Fruit fly (Drosophila melanogaster) whole organism, embryonic: ENCODE data around the gene CG34427.

Experiments
- ATbp ChIP-seq: fragments of 200-800 bp; sonication (Bioruptor generic); optimal IDR thresholded peaks from 2 replicates; lab custom pipeline; 2017; ENCODE audit warnings: missing biosample characterization, mild to moderate bottlenecking, missing genetic modification characterization, missing genetic modification reagents
- Awh ChIP-seq: fragments of 200-800 bp; sonication (Bioruptor generic); IDR thresholded peaks from 2 replicates; pipeline ENCODE4, ENCODE4 v1.3.6; 2022; ENCODE audit warnings: missing biosample characterization, missing genetic modification characterization
- BEAF-32 ChIP-seq: fragments of 200-800 bp; sonication (Bioruptor generic); optimal IDR thresholded peaks from 3 replicates; lab custom pipeline; 2017; ENCODE audit warnings: missing biosample characterization, missing genetic modification characterization, mild to moderate bottlenecking, moderate library complexity, missing genetic modification reagents
- Bgb ChIP-seq: fragments of 200-800 bp; sonication (Bioruptor generic); IDR thresholded peaks from 2 replicates; pipeline ENCODE4 v1.3.6; 2022; ENCODE audit warnings: missing biosample characterization, missing genetic modification characterization; ENCODE audit not compliant: partially characterized antibody
- C15 ChIP-seq: fragments of 200-800 bp; sonication (Bioruptor generic); IDR thresholded peaks from 3 replicates; pipeline ENCODE4 v1.3.6; 2022; ENCODE audit warnings: missing biosample characterization, missing genetic modification characterization
- CG10462 ChIP-seq: fragments of 200-800 bp; sonication (Bioruptor generic); optimal IDR thresholded peaks from 2 replicates; lab custom pipeline; 2016; ENCODE audit warnings: missing biosample characterization, missing genetic modification characterization
- CG11504 ChIP-seq: fragments of 200-800 bp; sonication (Bioruptor generic); optimal IDR thresholded peaks from 3 replicates; lab custom pipeline; 2019; ENCODE audit warnings: missing biosample characterization, mild to moderate bottlenecking, missing genetic modification characterization, moderate library complexity
- CG14014 ChIP-seq: fragments of 200-800 bp; sonication (Bioruptor generic); IDR thresholded peaks from 2 replicates; pipeline ENCODE4 v1.3.6; 2022; ENCODE audit warnings: missing biosample characterization, missing genetic modification characterization
- CG15601 ChIP-seq: fragments of 200-800 bp; sonication (Bioruptor generic); optimal IDR thresholded peaks from 3 replicates; lab custom pipeline; 2019; ENCODE audit warnings: missing biosample characterization, mild to moderate bottlenecking, missing genetic modification characterization, moderate library complexity
- CG16779 ChIP-seq: fragments of 200-800 bp; sonication (Bioruptor generic); IDR thresholded peaks from 2 replicates; pipeline ENCODE4 v1.3.6; 2022; ENCODE audit warnings: missing biosample characterization, missing genetic modification characterization
- CG16813 ChIP-seq: fragments of 200-800 bp; sonication (Bioruptor generic); IDR thresholded peaks from 3 replicates; pipeline ENCODE4 v1.3.6; 2022; ENCODE audit warnings: missing biosample characterization, missing genetic modification characterization; ENCODE audit not compliant: partially characterized antibody
- CG17802 ChIP-seq: fragments of 200-800 bp; sonication (Bioruptor generic); optimal IDR thresholded peaks from 2 replicates; lab custom pipeline; 2018; ENCODE audit warnings: missing biosample characterization, mild to moderate bottlenecking, missing genetic modification characterization, moderate library complexity
- CG17829 ChIP-seq: fragments of 200-800 bp; optimal IDR thresholded peaks from 2 replicates; lab custom pipeline; 2019; ENCODE audit warnings: missing biosample characterization, mild to moderate bottlenecking, missing genetic modification characterization, moderate library complexity
- CG18011 ChIP-seq: fragments of 200-800 bp; sonication (Bioruptor generic); optimal IDR thresholded peaks from 2 replicates; lab custom pipeline; 2017; ENCODE audit warnings: missing biosample characterization, missing genetic modification characterization, mild to moderate bottlenecking, moderate library complexity, missing genotype
- CG1832 ChIP-seq: fragments of 200-800 bp; sonication (Bioruptor generic); optimal IDR thresholded peaks from 2 replicates; lab custom pipeline; 2017; ENCODE audit warnings: missing biosample characterization, mild to moderate bottlenecking, missing genetic modification characterization, inconsistent platforms
- CG2889 ChIP-seq: fragments of 200-800 bp; sonication (Bioruptor generic); IDR thresholded peaks from 3 replicates; pipeline ENCODE4 v1.3.6; 2022; ENCODE audit warnings: missing biosample characterization, missing genetic modification characterization
- CG4360 ChIP-seq: fragments of 200-800 bp; sonication (Bioruptor generic); IDR thresholded peaks from 2 replicates; pipeline ENCODE4 v1.3.6; 2022; ENCODE audit warnings: missing biosample characterization, missing genetic modification characterization
- CG4617 ChIP-seq: fragments of 200-800 bp; sonication (Bioruptor generic); optimal IDR thresholded peaks from 3 replicates; lab custom pipeline; 2016; ENCODE audit warnings: missing biosample characterization, missing genetic modification characterization, borderline replicate concordance
- CG5245 ChIP-seq: fragments of 200-800 bp; sonication (Bioruptor generic); optimal IDR thresholded peaks from 3 replicates; lab custom pipeline; 2016; ENCODE audit warnings: missing biosample characterization, missing genetic modification characterization
- CG6791 ChIP-seq: fragments of 200-800 bp; sonication (Bioruptor generic); IDR thresholded peaks from 3 replicates; pipeline ENCODE4 v1.3.6; 2022; ENCODE audit warnings: missing biosample characterization, missing genetic modification characterization; ENCODE audit not compliant: partially characterized antibody
- CG7987 ChIP-seq: fragments of 200-800 bp; sonication (Bioruptor generic); optimal IDR thresholded peaks from 2 replicates; lab custom pipeline; 2018; ENCODE audit warnings: missing biosample characterization, mild to moderate bottlenecking, missing genetic modification characterization, moderate library complexity
- CG8478 ChIP-seq: fragments of >200 bp; optimal IDR thresholded peaks from 2 replicates; lab custom pipeline; 2018
- CG8924 ChIP-seq: fragments of 200-800 bp; optimal IDR thresholded peaks from 3 replicates; lab custom pipeline; 2019; ENCODE audit warnings: missing biosample characterization, mild to moderate bottlenecking, missing genetic modification characterization, moderate library complexity
- CTCF ChIP-seq: fragments of 200-800 bp; sonication (Bioruptor generic); optimal IDR thresholded peaks from 2 replicates; lab custom pipeline; 2017; ENCODE audit warnings: missing biosample characterization, mild to moderate bottlenecking, missing genetic modification characterization, moderate library complexity
- Chrac-16 ChIP-seq: fragments of 200-800 bp; sonication (Bioruptor generic); optimal IDR thresholded peaks from 3 replicates; lab custom pipeline; 2016; ENCODE audit warnings: missing biosample characterization, missing genetic modification characterization
- Dek ChIP-seq: fragments of 200-800 bp; sonication (Bioruptor generic); optimal IDR thresholded peaks from 3 replicates; lab custom pipeline; 2019; ENCODE audit warnings: missing biosample characterization, mild to moderate bottlenecking, missing genetic modification characterization, moderate library complexity
- H15 ChIP-seq: fragments of 200-800 bp; sonication (Bioruptor generic); IDR thresholded peaks from 3 replicates; pipeline ENCODE4 v1.3.6; 2022; ENCODE audit warnings: missing biosample characterization, missing genetic modification characterization
- Hr3 ChIP-seq: fragments of 200-800 bp; sonication (Bioruptor generic); optimal IDR thresholded peaks from 3 replicates; lab custom pipeline; 2016; ENCODE audit warnings: missing biosample characterization, missing genetic modification characterization
- NC2α ChIP-seq: fragments of 200-800 bp; sonication (Bioruptor generic); optimal IDR thresholded peaks from 2 replicates; lab custom pipeline; 2016; ENCODE audit warnings: missing biosample characterization, missing genetic modification characterization
- NFAT ChIP-seq: fragments of 200-800 bp; sonication (Bioruptor generic); IDR thresholded peaks from 2 replicates; pipeline ENCODE4 v1.3.6; 2022; ENCODE audit warnings: missing biosample characterization, missing genetic modification characterization
- Rx ChIP-seq: fragments of 200-800 bp; sonication (Bioruptor generic); IDR thresholded peaks from 2 replicates; pipeline ENCODE4 v1.3.6; 2022; ENCODE audit warnings: missing biosample characterization, missing genetic modification characterization
- Sox100B ChIP-seq: fragments of 200-800 bp; sonication (Bioruptor generic); optimal IDR thresholded peaks from 3 replicates; lab custom pipeline; 2018; ENCODE audit warnings: missing biosample characterization, mild to moderate bottlenecking, missing genetic modification characterization
- ac ChIP-seq: fragments of 200-800 bp; sonication (Bioruptor generic); optimal IDR thresholded peaks from 3 replicates; lab custom pipeline; 2017; ENCODE audit warnings: missing biosample characterization, mild to moderate bottlenecking, missing genetic modification characterization
- ci ChIP-seq: fragments of 200-800 bp; sonication (Bioruptor generic); IDR thresholded peaks from 3 replicates; pipeline ENCODE4 v1.3.6; 2022; ENCODE audit warnings: missing biosample characterization, missing genetic modification characterization
- da ChIP-seq: fragments of 200-800 bp; sonication (Bioruptor generic); optimal IDR thresholded peaks from 2 replicates; lab custom pipeline; 2016; ENCODE audit warnings: missing biosample characterization, missing genetic modification characterization
- ems ChIP-seq: fragments of 200-800 bp; sonication (Bioruptor generic); optimal IDR thresholded peaks from 3 replicates; lab custom pipeline; 2016; ENCODE audit warnings: missing biosample characterization, missing genetic modification characterization
- fd102C ChIP-seq: fragments of 200-800 bp; sonication (Bioruptor generic); optimal IDR thresholded peaks from 2 replicates; lab custom pipeline; 2018; ENCODE audit warnings: missing biosample characterization, mild to moderate bottlenecking, missing genetic modification characterization, moderate library complexity
- gsb ChIP-seq: fragments of 200-800 bp; sonication (Bioruptor generic); IDR thresholded peaks from 2 replicates; pipeline ENCODE4 v1.3.6; 2022; ENCODE audit warnings: missing biosample characterization, missing genetic modification characterization
- hkb ChIP-seq, 2 experiments: fragments of 200-800 bp in 1 of 2; fragments of >200 bp in 1 of 2; sonication (Bioruptor generic) in 1 of 2; IDR thresholded peaks in 1 of 2; optimal IDR thresholded peaks in 1 of 2; 2 replicates each; pipeline versions ENCODE4 v1.3.6 to Lab custom; 2017 to 2022; ENCODE audit warnings: missing biosample characterization in 1 of 2, missing genetic modification characterization in 1 of 2
- jumu ChIP-seq: fragments of 200-800 bp; sonication (Bioruptor generic); optimal IDR thresholded peaks from 3 replicates; lab custom pipeline; 2016; ENCODE audit warnings: missing biosample characterization, missing genetic modification characterization
- kay ChIP-seq: fragments of 200-800 bp; sonication (Bioruptor generic); optimal IDR thresholded peaks from 2 replicates; lab custom pipeline; 2016; ENCODE audit warnings: missing biosample characterization, missing genetic modification characterization
- nerfin-2 ChIP-seq: fragments of 200-800 bp; sonication (Bioruptor generic); IDR thresholded peaks from 2 replicates; pipeline ENCODE4 v1.3.6; 2022; ENCODE audit warnings: missing biosample characterization, missing genetic modification characterization; ENCODE audit not compliant: partially characterized antibody
- rib ChIP-seq: fragments of 200-800 bp; sonication (Bioruptor generic); IDR thresholded peaks from 2 replicates; pipeline ENCODE4 v1.3.6; 2022; ENCODE audit warnings: missing biosample characterization, missing genetic modification characterization
- scrt ChIP-seq: fragments of 200-800 bp; sonication (Bioruptor generic); optimal IDR thresholded peaks from 2 replicates; lab custom pipeline; 2018; ENCODE audit warnings: missing biosample characterization, mild to moderate bottlenecking, missing genetic modification characterization, moderate library complexity
- sd ChIP-seq: fragments of 200-800 bp; sonication (Bioruptor generic); optimal IDR thresholded peaks from 3 replicates; lab custom pipeline; 2018; ENCODE audit warnings: missing biosample characterization, mild to moderate bottlenecking, missing genetic modification characterization, moderate library complexity
- shn ChIP-seq: fragments of 200-800 bp; sonication (Bioruptor generic); optimal IDR thresholded peaks from 3 replicates; lab custom pipeline; 2016; ENCODE audit warnings: missing biosample characterization, missing genetic modification characterization
- so ChIP-seq: fragments of 200-800 bp; sonication (Bioruptor generic); IDR thresholded peaks from 3 replicates; pipeline ENCODE4 v1.3.6; 2022; ENCODE audit warnings: missing biosample characterization, missing genetic modification characterization
- twi ChIP-seq: fragments of 200-800 bp; optimal IDR thresholded peaks from 2 replicates; lab custom pipeline; 2019; ENCODE audit warnings: missing biosample characterization, mild to moderate bottlenecking, missing genetic modification characterization, moderate library complexity
- vvl ChIP-seq: fragments of 200-800 bp; sonication (Bioruptor generic); IDR thresholded peaks from 2 replicates; pipeline ENCODE4 v1.3.6; 2022; ENCODE audit warnings: missing biosample characterization, missing genetic modification characterization

The CG34427 gene

dm6 chr3L:8827133-8827867 lies 22.7 kb downstream of the CG34427 start, which contains the start of gene dally (continued):
- TF ChIP-seq vvl (peak; percentile 64), da (no peak), CG4617 (GFP tag; lab: Kevin White, UChicago) (no peak), jumu (GFP tag; lab: Kevin White, UChicago) (no peak), CG6791 (no peak; the same call in 1 of the 3 replicates), ems (GFP tag; lab: Kevin White, UChicago) (no peak), CG5245 (GFP tag; lab: Kevin White, UChicago) (no peak), Awh (GFP tag; lab: Robert Waterston, UW) (no peak), H15 (GFP tag; lab: Robert Waterston, UW) (no peak), CTCF (GFP tag; lab: Kevin White, UChicago) (no peak), gsb (GFP tag; lab: Robert Waterston, UW) (no peak), Bgb (GFP tag; lab: Robert Waterston, UW) (no peak; the same call in 1 of the 2 replicates), CG8924 (no peak), kay (no peak), CG14014 (GFP tag; lab: Robert Waterston, UW) (peak; percentile 35; the same call in 1 of the 2 replicates), Rx (no peak), rib (GFP tag; lab: Robert Waterston, UW) (peak; percentile 78; the same call in 1 of the 2 replicates), scrt (GFP tag; lab: Kevin White, UChicago) (peak; percentile 37), CG4360 (peak; percentile 48; the same call in 1 of the 2 replicates), CG8478 (lab: Kevin White, UChicago) (no peak), CG17829 (tag; lab: Kevin White, UChicago) (peak; percentile 31), CG1832 (GFP tag; lab: Kevin White, UChicago) (no peak), shn (no peak), CG16813 (GFP tag; lab: Robert Waterston, UW) (no peak; the same call in 2 of the 3 replicates), NFAT (0 out of 2 replicates have a peak, but pooled peaks have one; percentile 24), twi (tag; lab: Kevin White, UChicago) (no peak), hkb (optimal IDR thresholded peaks at IDR 0.05; lab: Kevin White, UChicago) (peak; percentile 57), hkb (GFP tag; IDR thresholded peaks at IDR 0.05; lab: Robert Waterston, UW) (peak; percentile 68), Sox100B (no peak), ATbp (no peak), BEAF-32 (GFP tag; lab: Kevin White, UChicago) (peak; percentile 19), nerfin-2 (GFP tag; lab: Robert Waterston, UW) (no peak; the same call in 1 of the 2 replicates), NC2α (no peak), ac (GFP tag; lab: Kevin White, UChicago) (no peak), CG7987 (GFP tag; lab: Kevin White, UChicago) (peak; percentile 64), CG15601 (tag; lab: Kevin White, UChicago) (peak; percentile 28), so (GFP tag; lab: Robert Waterston, UW) (peak; percentile 65; the same call in 2 of the 3 replicates), sd (peak; percentile 34), CG18011 (GFP tag; lab: Kevin White, UChicago) (no peak), Dek (tag; lab: Kevin White, UChicago) (no peak), CG17802 (tag; lab: Kevin White, UChicago) (no peak), CG10462 (GFP tag; lab: Kevin White, UChicago) (no peak), CG2889 (GFP tag; lab: Robert Waterston, UW) (no peak), CG11504 (tag; lab: Kevin White, UChicago) (peak; percentile 46), Hr3 (GFP tag; lab: Kevin White, UChicago) (no peak), fd102C (GFP tag; lab: Kevin White, UChicago) (no peak), ci (GFP tag; lab: Robert Waterston, UW) (peak; percentile 75; the same call in 2 of the 3 replicates), Chrac-16 (GFP tag; lab: Kevin White, UChicago) (no peak), CG16779 (GFP tag; lab: Robert Waterston, UW) (0 out of 2 replicates have a peak, but pooled peaks have one; percentile 20), C15 (GFP tag; lab: Robert Waterston, UW) (no peak)
